Fruit fly (Drosophila melanogaster) whole organism, wandering third instar larva: ENCODE results near the gene CG31249.
A peak's percentile ranks its signal among the peaks of the same experiment; 100 is the strongest.

ENCODE experiments used
- CG32264 ChIP-seq: fragments of 200-800 bp; sonication (Bioruptor generic); optimal IDR thresholded peaks from 2 replicates; lab custom pipeline; 2016; ENCODE audit warnings: missing biosample characterization, missing genetic modification characterization
- CG9705 ChIP-seq: fragments of 200-800 bp; sonication (Bioruptor generic); optimal IDR thresholded peaks from 2 replicates; lab custom pipeline; 2018; ENCODE audit warnings: missing biosample characterization, mild to moderate bottlenecking, missing genetic modification characterization
- CrebA ChIP-seq: fragments of 200-800 bp; sonication (Bioruptor generic); optimal IDR thresholded peaks from 2 replicates; lab custom pipeline; 2016; ENCODE audit warnings: missing biosample characterization, mild to moderate bottlenecking, missing genetic modification characterization, borderline replicate concordance
- Dfd ChIP-seq: fragments of >200 bp; optimal IDR thresholded peaks from 2 replicates; lab custom pipeline; 2017; ENCODE audit warnings: missing biosample characterization, missing genetic modification characterization
- Dif ChIP-seq: fragments of 200-275, 200-300 bp; sonication (Bioruptor generic); optimal IDR thresholded peaks from 2 replicates; lab custom pipeline; 2018; ENCODE audit warnings: missing biosample characterization, missing genetic modification characterization; ENCODE audit not compliant: partially characterized antibody
- GATAd ChIP-seq: sonication (Bioruptor generic); optimal IDR thresholded peaks from 2 replicates; lab custom pipeline; 2016; ENCODE audit warnings: missing biosample characterization, missing genetic modification characterization
- HLH106 ChIP-seq: fragments of 200-800 bp; optimal IDR thresholded peaks from 3 replicates; lab custom pipeline; 2019; ENCODE audit warnings: missing biosample characterization, mild to moderate bottlenecking, missing genetic modification characterization, moderate library complexity
- Hnf4 ChIP-seq: fragments of 200-800 bp; sonication (Bioruptor generic); optimal IDR thresholded peaks from 2 replicates; lab custom pipeline; 2016; ENCODE audit warnings: missing biosample characterization, mild to moderate bottlenecking, missing genetic modification characterization
- Hr78 ChIP-seq: fragments of >200 bp; optimal IDR thresholded peaks from 2 replicates; lab custom pipeline; 2017; ENCODE audit warnings: missing biosample characterization, missing genetic modification characterization
- Hr83 ChIP-seq: fragments of 200-300 bp; sonication (Bioruptor generic); optimal IDR thresholded peaks from 2 replicates; lab custom pipeline; 2016; ENCODE audit warnings: missing biosample characterization, mild to moderate bottlenecking, missing genetic modification characterization, moderate library complexity; ENCODE audit not compliant: poor library complexity, severe bottlenecking
- Jra ChIP-seq: sonication (Bioruptor generic); optimal IDR thresholded peaks from 2 replicates; lab custom pipeline; 2016; ENCODE audit warnings: missing biosample characterization, missing genetic modification characterization
- Mio ChIP-seq: sonication (Bioruptor generic); optimal IDR thresholded peaks from 2 replicates; lab custom pipeline; 2016; ENCODE audit warnings: missing biosample characterization, missing genetic modification characterization
- Myc ChIP-seq: fragments of >200 bp; optimal IDR thresholded peaks from 2 replicates; lab custom pipeline; 2017
- N ChIP-seq: fragments of >200 bp; optimal IDR thresholded peaks from 2 replicates; lab custom pipeline; 2018; ENCODE audit warnings: missing biosample characterization, missing external identifiers, missing genetic modification characterization
- OdsH ChIP-seq: fragments of 200-800 bp; sonication (Bioruptor generic); optimal IDR thresholded peaks from 2 replicates; lab custom pipeline; 2016; ENCODE audit warnings: missing biosample characterization, mild to moderate bottlenecking, missing genetic modification characterization
- Rel ChIP-seq, 2 experiments: fragments of 200-800 bp; sonication (Bioruptor generic) in 1 of 2; optimal IDR thresholded peaks; 2 replicates in 1 of 2; 3 replicates in 1 of 2; lab custom pipeline; 2016 to 2019; ENCODE audit warnings: mild to moderate bottlenecking in 2 of 2, missing biosample characterization in 2 of 2, missing genetic modification characterization in 2 of 2, moderate library complexity in 1 of 2
- Vsx2 ChIP-seq: fragments of 200-300, 225-300 bp; sonication (Bioruptor generic); optimal IDR thresholded peaks from 2 replicates; lab custom pipeline; 2018; ENCODE audit warnings: missing biosample characterization, missing genetic modification characterization; ENCODE audit not compliant: partially characterized antibody
- br ChIP-seq: fragments of 200-800 bp; sonication (Bioruptor generic); optimal IDR thresholded peaks from 2 replicates; lab custom pipeline; 2016; ENCODE audit warnings: missing biosample characterization, missing genetic modification characterization
- brk ChIP-seq: fragments of 200-800 bp; sonication (Bioruptor generic); optimal IDR thresholded peaks from 2 replicates; lab custom pipeline; 2016; ENCODE audit warnings: missing biosample characterization, mild to moderate bottlenecking, missing genetic modification characterization
- dl ChIP-seq, 2 experiments: fragments of 175-275, 200-275 bp in 1 of 2; fragments of 200-275 bp in 1 of 2; sonication (Bioruptor generic); optimal IDR thresholded peaks; lab custom pipeline; 2018; ENCODE audit warnings: mild to moderate bottlenecking in 2 of 2, missing biosample characterization in 2 of 2, missing genetic modification characterization in 2 of 2, moderate library complexity in 2 of 2; ENCODE audit not compliant: partially characterized antibody in 2 of 2, insufficient read depth in 1 of 2
- dmrt93B ChIP-seq: fragments of 200-800 bp; sonication (Bioruptor generic); optimal IDR thresholded peaks from 2 replicates; lab custom pipeline; 2018; ENCODE audit warnings: missing biosample characterization, mild to moderate bottlenecking, missing genetic modification characterization
- dsf ChIP-seq: sonication (Bioruptor generic); optimal IDR thresholded peaks from 2 replicates; lab custom pipeline; 2016; ENCODE audit warnings: missing biosample characterization, missing genetic modification characterization, borderline replicate concordance
- ey ChIP-seq: fragments of 200-800 bp; sonication (Bioruptor generic); optimal IDR thresholded peaks from 2 replicates; lab custom pipeline; 2016; ENCODE audit warnings: missing biosample characterization, missing genetic modification characterization
- foxo ChIP-seq, 2 experiments: fragments of 200-800 bp; sonication (Bioruptor generic); optimal IDR thresholded peaks; 2 replicates in 1 of 2; 3 replicates in 1 of 2; lab custom pipeline; 2016 to 2017; ENCODE audit warnings: missing biosample characterization in 2 of 2, missing genetic modification characterization in 2 of 2
- fru ChIP-seq: fragments of 200-800 bp; sonication (Bioruptor generic); optimal IDR thresholded peaks from 3 replicates; lab custom pipeline; 2016; ENCODE audit warnings: missing biosample characterization, mild to moderate bottlenecking, missing genetic modification characterization
- h ChIP-seq: fragments of 200-800 bp; sonication (Bioruptor generic); optimal IDR thresholded peaks from 3 replicates; lab custom pipeline; 2016; ENCODE audit warnings: missing biosample characterization, mild to moderate bottlenecking, missing genetic modification characterization
- lola ChIP-seq: fragments of >200 bp; optimal IDR thresholded peaks from 2 replicates; lab custom pipeline; 2017; ENCODE audit warnings: missing biosample characterization, missing genetic modification characterization
- pan ChIP-seq: fragments of >200 bp; optimal IDR thresholded peaks from 2 replicates; lab custom pipeline; 2017
- rgr ChIP-seq: fragments of 200-800 bp; sonication (Bioruptor generic); optimal IDR thresholded peaks from 3 replicates; lab custom pipeline; 2016; ENCODE audit warnings: missing biosample characterization, mild to moderate bottlenecking, missing genetic modification characterization
- sage ChIP-seq: fragments of 200-800 bp; sonication (Bioruptor generic); optimal IDR thresholded peaks from 2 replicates; lab custom pipeline; 2016; ENCODE audit warnings: missing biosample characterization, mild to moderate bottlenecking, missing genetic modification characterization
- sv ChIP-seq: fragments of 200-800 bp; sonication (Bioruptor generic); optimal IDR thresholded peaks from 3 replicates; lab custom pipeline; 2016; ENCODE audit warnings: missing biosample characterization, missing genetic modification characterization
- tai ChIP-seq: sonication (Bioruptor generic); optimal IDR thresholded peaks from 2 replicates; lab custom pipeline; 2016; ENCODE audit warnings: missing biosample characterization, missing genetic modification characterization
- usp ChIP-seq: fragments of >200 bp; optimal IDR thresholded peaks from 2 replicates; lab custom pipeline; 2017; ENCODE audit warnings: missing biosample characterization, missing genetic modification characterization
- woc ChIP-seq: sonication (Bioruptor generic); optimal IDR thresholded peaks from 2 replicates; lab custom pipeline; 2016; ENCODE audit warnings: missing biosample characterization, mild to moderate bottlenecking, missing genetic modification characterization

CG31249 gene

dm6 chr3R:17655040-17655439 is 31.8 kb downstream of the CG31249 start:
- TF ChIP-seq HLH106 (tag; lab: Kevin White, UChicago): no peak
- TF ChIP-seq ey (GFP tag; lab: Kevin White, UChicago): no peak
- TF ChIP-seq Jra (GFP tag; lab: Kevin White, UChicago): no peak
- no peak for TF ChIP-seq Myc (lab: Kevin White, UChicago)
- TF ChIP-seq brk (GFP tag; lab: Kevin White, UChicago): no peak
- no peak for TF ChIP-seq tai (GFP tag; lab: Kevin White, UChicago)
- no peak for TF ChIP-seq OdsH (GFP tag; lab: Kevin White, UChicago)
- no peak for TF ChIP-seq foxo (GFP tag; optimal IDR thresholded peaks at IDR 0.05; lab: Kevin White, UChicago)
- no peak for TF ChIP-seq br
- no peak for TF ChIP-seq dmrt93B (GFP tag; lab: Kevin White, UChicago)
- TF ChIP-seq, all 38 proteins: peak for 0

dm6 chr3R:17653879-17654278 is 33.0 kb downstream of the CG31249 start:
- no peak for TF ChIP-seq br
- no peak for TF ChIP-seq Rel (GFP tag; optimal IDR thresholded peaks at IDR 0.05; lab: Kevin White, UChicago)
- TF ChIP-seq Rel (tag; optimal IDR thresholded peaks at IDR 0.05; lab: Kevin White, UChicago): no peak
- no peak for TF ChIP-seq Mio (GFP tag; lab: Kevin White, UChicago)
- no peak for TF ChIP-seq CG32264 (GFP tag; lab: Kevin White, UChicago)
- TF ChIP-seq dsf: no peak
- TF ChIP-seq Dfd: no peak
- TF ChIP-seq sage (GFP tag; lab: Kevin White, UChicago): no peak
- no peak for TF ChIP-seq Jra (GFP tag; lab: Kevin White, UChicago)
- TF ChIP-seq GATAd (GFP tag; lab: Kevin White, UChicago): no peak
- TF ChIP-seq Dif (GFP tag; lab: Kevin White, UChicago): no peak
- TF ChIP-seq usp: no peak
- TF ChIP-seq Hr78 (GFP tag; lab: Kevin White, UChicago): no peak
- no peak for TF ChIP-seq dmrt93B (GFP tag; lab: Kevin White, UChicago)
- TF ChIP-seq fru (GFP tag; lab: Kevin White, UChicago): no peak
- TF ChIP-seq h (GFP tag; lab: Kevin White, UChicago): no peak
- TF ChIP-seq dl (GFP tag; optimal IDR thresholded peaks at IDR 0.05; lab: Kevin White, UChicago; ENCODE audit: insufficient read depth in 1 of 2, partially characterized antibody in 2 of 2): no peak

- TF ChIP-seq lola (GFP tag; lab: Kevin White, UChicago): no peak
- TF ChIP-seq Vsx2: peak; percentile 4
- no peak for TF ChIP-seq br
- TF ChIP-seq Mio (GFP tag; lab: Kevin White, UChicago): no peak
- TF ChIP-seq CG9705: no peak
- TF ChIP-seq h (GFP tag; lab: Kevin White, UChicago): no peak
- no peak for TF ChIP-seq dsf
- TF ChIP-seq Jra (GFP tag; lab: Kevin White, UChicago): no peak
- no peak for TF ChIP-seq dl (GFP tag; optimal IDR thresholded peaks at IDR 0.05; lab: Kevin White, UChicago; ENCODE audit: insufficient read depth in 1 of 2, partially characterized antibody in 2 of 2)
- no peak for TF ChIP-seq CrebA
- no peak for TF ChIP-seq OdsH (GFP tag; lab: Kevin White, UChicago)
- no peak for TF ChIP-seq sage (GFP tag; lab: Kevin White, UChicago)
- TF ChIP-seq woc (GFP tag; lab: Kevin White, UChicago): peak; percentile 13
- peak in 1 of 2 experiments; percentile 38 for TF ChIP-seq foxo (GFP tag; optimal IDR thresholded peaks at IDR 0.05; lab: Kevin White, UChicago)
- TF ChIP-seq rgr (GFP tag; lab: Kevin White, UChicago): no peak
- no peak for TF ChIP-seq Myc (lab: Kevin White, UChicago)
- no peak for TF ChIP-seq sv
- TF ChIP-seq brk (GFP tag; lab: Kevin White, UChicago): no peak
- no peak for TF ChIP-seq Dif (GFP tag; lab: Kevin White, UChicago)
- peak; percentile 29 for TF ChIP-seq Hnf4
- no peak for TF ChIP-seq ey (GFP tag; lab: Kevin White, UChicago)
- no peak for TF ChIP-seq Hr78 (GFP tag; lab: Kevin White, UChicago)
- TF ChIP-seq pan (lab: Kevin White, UChicago): no peak
- TF ChIP-seq N (GFP tag; lab: Kevin White, UChicago): no peak
- TF ChIP-seq fru (GFP tag; lab: Kevin White, UChicago): no peak
- peak; percentile 5 for TF ChIP-seq Hr83
- no peak for TF ChIP-seq Dfd
- TF ChIP-seq tai (GFP tag; lab: Kevin White, UChicago): peak; percentile 23
- TF ChIP-seq CG32264 (GFP tag; lab: Kevin White, UChicago): no peak
Observed at dm6 chr3R:17647444-17647843, 39.4 kb downstream of the CG31249 start, which contains the start of gene CG14322. Gene CG14322 (plus strand): TSS chr3R:17647679.
